Worm (Caenorhabditis elegans) whole organism, L2 larva: ENCODE data around the gene C27B7.9.

Experiments used
- mdl-1 ChIP-seq, 2 experiments: fragments of 150-350 bp in 1 of 2; sonication (generic microtip) in 1 of 2; optimal IDR thresholded peaks; 2 replicates each; lab custom pipeline; 2017; ENCODE audit warnings: missing biosample characterization in 2 of 2, missing genetic modification characterization in 2 of 2
- nhr-12 ChIP-seq: fragments of 150-350 bp; optimal IDR thresholded peaks from 2 replicates; lab custom pipeline; 2014; ENCODE audit warnings: missing biosample characterization, missing genetic modification characterization
- unc-39 ChIP-seq: fragments of 150-350 bp; optimal IDR thresholded peaks from 2 replicates; lab custom pipeline; 2014; ENCODE audit warnings: missing biosample characterization, missing genetic modification characterization
- unc-62 ChIP-seq: fragments of 150-350 bp; optimal IDR thresholded peaks from 2 replicates; lab custom pipeline; 2014; ENCODE audit warnings: missing biosample characterization, missing genetic modification reagents, missing genetic modification characterization

- no peak for TF ChIP-seq nhr-12
- TF ChIP-seq unc-62 (GFP tag; lab: Kevin White, UChicago), result no peak
- TF ChIP-seq unc-39 (tag; lab: Kevin White, UChicago), result no peak
- no peak for TF ChIP-seq mdl-1 (tag; optimal IDR thresholded peaks at IDR 0.05; lab: Kevin White, UChicago)
Measured at ce11 chrIV:8926511-8926910, 10.6 kb upstream of the C27B7.9 start.
